Comparison of ENCODE assay signal across 1 fruit fly cellular context in genomic region chr2L:22169044-22169515, dm6.
TF ChIP-seq lines count a peak whose summit lies in the region.

Clamp (minus strand) TSS chr2L:22169143.

TF ChIP-seq in whole organism, embryonic, 481 proteins besides CTCF, POLR2A, EP300 and RAD21 (continued from another document and continues in another):
- TF ChIP-seq Lhr (GFP tag; optimal IDR thresholded peaks at IDR 0.05; lab: Kevin White, UChicago) (peak; percentile 98), lmd (GFP tag; IDR thresholded peaks at IDR 0.05; lab: Robert Waterston, UW) (no peak), CG8359 (GFP tag; optimal IDR thresholded peaks at IDR 0.05; lab: Kevin White, UChicago; ENCODE audit: borderline replicate concordance) (no peak), CG11093 (GFP tag; IDR thresholded peaks at IDR 0.05; lab: Robert Waterston, UW) (no peak), Ravus (GFP tag; IDR thresholded peaks at IDR 0.05; lab: Robert Waterston, UW) (no peak), CG11504 (tag; optimal IDR thresholded peaks at IDR 0.05; lab: Kevin White, UChicago) (no peak), CG17612 (GFP tag; IDR thresholded peaks at IDR 0.05; lab: Robert Waterston, UW) (no peak), crc (GFP tag; optimal IDR thresholded peaks at IDR 0.05; lab: Kevin White, UChicago) (no peak), CG15601 (tag; optimal IDR thresholded peaks at IDR 0.05; lab: Kevin White, UChicago) (peak; percentile 10), CG3281 (GFP tag; optimal IDR thresholded peaks at IDR 0.05; lab: Kevin White, UChicago) (no peak), ssp (GFP tag; IDR thresholded peaks at IDR 0.05; lab: Robert Waterston, UW) (peak; percentile 100), sens-2 (GFP tag; IDR thresholded peaks at IDR 0.05; lab: Robert Waterston, UW) (no peak), sob (GFP tag; IDR thresholded peaks at IDR 0.05; lab: Robert Waterston, UW) (0 out of 2 replicates have a peak, but pooled peaks have one; percentile 25), Sin3A (optimal IDR thresholded peaks at IDR 0.05; lab: Kevin White, UChicago) (no peak), GATAe (GFP tag; conservative IDR thresholded peaks at IDR 0.05; lab: Robert Waterston, UW) (no peak), CG17361 (GFP tag; IDR thresholded peaks at IDR 0.05; lab: Robert Waterston, UW) (peak; percentile 42; the same call in 2 of the 3 replicates), CG9437 (GFP tag; optimal IDR thresholded peaks at IDR 0.05; lab: Kevin White, UChicago) (no peak), ind (GFP tag; optimal IDR thresholded peaks at IDR 0.05; lab: Kevin White, UChicago) (no peak), CG7987 (GFP tag; optimal IDR thresholded peaks at IDR 0.05; lab: Kevin White, UChicago) (no peak), Hr39 (optimal IDR thresholded peaks at IDR 0.05; lab: Kevin White, UChicago) (no peak), Dek (tag; optimal IDR thresholded peaks at IDR 0.05; lab: Kevin White, UChicago) (no peak), dan (GFP tag; IDR thresholded peaks at IDR 0.05; lab: Robert Waterston, UW) (no peak), CG6175 (GFP tag; IDR thresholded peaks at IDR 0.05; lab: Robert Waterston, UW) (no peak), MTF-1 (GFP tag; optimal IDR thresholded peaks at IDR 0.05; lab: Kevin White, UChicago; ENCODE audit: borderline replicate concordance) (no peak), grau (tag; optimal IDR thresholded peaks at IDR 0.05; lab: Kevin White, UChicago) (peak; percentile 62), bbx (GFP tag; IDR thresholded peaks at IDR 0.05; lab: Robert Waterston, UW; ENCODE audit: partially characterized antibody) (no peak), CG16863 (GFP tag; optimal IDR thresholded peaks at IDR 0.05; lab: Kevin White, UChicago) (no peak), sc (optimal IDR thresholded peaks at IDR 0.05; lab: Kevin White, UChicago) (no peak), sc (GFP tag; optimal IDR thresholded peaks at IDR 0.05; lab: Kevin White, UChicago) (no peak), Lpt (GFP tag; optimal IDR thresholded peaks at IDR 0.05; lab: Kevin White, UChicago) (no peak), Six4 (GFP tag; optimal IDR thresholded peaks at IDR 0.05; lab: Kevin White, UChicago) (no peak), Elba2 (GFP tag; optimal IDR thresholded peaks at IDR 0.05; lab: Kevin White, UChicago) (no peak), CG1024 (GFP tag; IDR thresholded peaks at IDR 0.05; lab: Robert Waterston, UW) (peak; percentile 99), kah (GFP tag; optimal IDR thresholded peaks at IDR 0.05; lab: Kevin White, UChicago) (no peak), sr (GFP tag; IDR thresholded peaks at IDR 0.05; lab: Robert Waterston, UW) (no peak), slp2 (GFP tag; optimal IDR thresholded peaks at IDR 0.05; lab: Kevin White, UChicago) (peak; percentile 9), kni (GFP tag; optimal IDR thresholded peaks at IDR 0.05; lab: Kevin White, UChicago) (no peak), ap (GFP tag; IDR thresholded peaks at IDR 0.05; lab: Robert Waterston, UW) (no peak), Hmr (GFP tag; optimal IDR thresholded peaks at IDR 0.05; lab: Kevin White, UChicago) (peak; percentile 71), Ssrp (tag; optimal IDR thresholded peaks at IDR 0.05; lab: Kevin White, UChicago) (no peak), CG8924 (tag; optimal IDR thresholded peaks at IDR 0.05; lab: Kevin White, UChicago) (peak; percentile 65), disco-r (GFP tag; optimal IDR thresholded peaks at IDR 0.05; lab: Kevin White, UChicago) (no peak), Rfx (GFP tag; IDR thresholded peaks at IDR 0.05; lab: Robert Waterston, UW) (no peak), sqz (GFP tag; optimal IDR thresholded peaks at IDR 0.05; lab: Kevin White, UChicago) (no peak), Ptx1 (GFP tag; IDR thresholded peaks at IDR 0.05; lab: Robert Waterston, UW) (no peak), Abd-B (GFP tag; optimal IDR thresholded peaks at IDR 0.05; lab: Kevin White, UChicago) (no peak), CG9215 (GFP tag; IDR thresholded peaks at IDR 0.05; lab: Robert Waterston, UW) (no peak), D19A (tag; optimal IDR thresholded peaks at IDR 0.05; lab: Kevin White, UChicago) (no peak), Asciz (GFP tag; optimal IDR thresholded peaks at IDR 0.05; lab: Kevin White, UChicago) (no peak), ato (GFP tag; IDR thresholded peaks at IDR 0.05; lab: Robert Waterston, UW; ENCODE audit: partially characterized antibody) (no peak), toy (GFP tag; IDR thresholded peaks at IDR 0.05; lab: Robert Waterston, UW) (no peak), Bgb (GFP tag; IDR thresholded peaks at IDR 0.05; lab: Robert Waterston, UW; ENCODE audit: partially characterized antibody) (peak; percentile 12; the same call in 1 of the 2 replicates), CG32772 (GFP tag; IDR thresholded peaks at IDR 0.05; lab: Robert Waterston, UW) (no peak), CG7357 (GFP tag; IDR thresholded peaks at IDR 0.05; lab: Robert Waterston, UW) (peak; percentile 96), nerfin-1 (tag; optimal IDR thresholded peaks at IDR 0.05; lab: Kevin White, UChicago) (peak; percentile 18), CG13287 (GFP tag; IDR thresholded peaks at IDR 0.05; lab: Robert Waterston, UW; ENCODE audit: partially characterized antibody) (no peak), salm (tag; optimal IDR thresholded peaks at IDR 0.05; lab: Kevin White, UChicago) (no peak), Meics (GFP tag; optimal IDR thresholded peaks at IDR 0.05; lab: Kevin White, UChicago) (no peak), CG14441 (GFP tag; IDR thresholded peaks at IDR 0.05; lab: Robert Waterston, UW) (no peak), CG6765 (GFP tag; optimal IDR thresholded peaks at IDR 0.05; lab: Kevin White, UChicago) (no peak), pros (GFP tag; optimal IDR thresholded peaks at IDR 0.05; lab: Kevin White, UChicago) (no peak), MBD-R2 (GFP tag; IDR thresholded peaks at IDR 0.05; lab: Robert Waterston, UW) (peak; percentile 46), chif (GFP tag; optimal IDR thresholded peaks at IDR 0.05; lab: Kevin White, UChicago) (no peak), CG6791 (GFP tag; IDR thresholded peaks at IDR 0.05; lab: Robert Waterston, UW; ENCODE audit: partially characterized antibody) (0 out of 3 replicates have a peak, but pooled peaks have one; percentile 7), CG10431 (GFP tag; optimal IDR thresholded peaks at IDR 0.05; lab: Kevin White, UChicago) (no peak), CG14965 (GFP tag; optimal IDR thresholded peaks at IDR 0.05; lab: Kevin White, UChicago; ENCODE audit: borderline replicate concordance) (no peak), Xbp1 (GFP tag; optimal IDR thresholded peaks at IDR 0.05; lab: Kevin White, UChicago) (peak; percentile 16), CG12071 (GFP tag; optimal IDR thresholded peaks at IDR 0.05; lab: Kevin White, UChicago) (no peak), CG8290 (GFP tag; optimal IDR thresholded peaks at IDR 0.05; lab: Kevin White, UChicago) (peak; percentile 72), CG8290 (tag; optimal IDR thresholded peaks at IDR 0.05; lab: Kevin White, UChicago) (peak; percentile 27 to 50), CG3726 (GFP tag; IDR thresholded peaks at IDR 0.05; lab: Robert Waterston, UW) (no peak), cwo (GFP tag; optimal IDR thresholded peaks at IDR 0.05; lab: Kevin White, UChicago) (no peak), CG12236 (GFP tag; optimal IDR thresholded peaks at IDR 0.05; lab: Kevin White, UChicago) (no peak), unpg (GFP tag; optimal IDR thresholded peaks at IDR 0.05; lab: Kevin White, UChicago) (no peak), Dbx (GFP tag; IDR thresholded peaks at IDR 0.05; lab: Robert Waterston, UW) (no peak), MESR4 (GFP tag; optimal IDR thresholded peaks at IDR 0.05; lab: Kevin White, UChicago) (peak; percentile 46), Antp (GFP tag; optimal IDR thresholded peaks at IDR 0.05; lab: Kevin White, UChicago) (no peak), CG10147 (GFP tag; optimal IDR thresholded peaks at IDR 0.05; lab: Kevin White, UChicago) (no peak), sens (GFP tag; lab: Kevin White, UChicago) (no peak), CG32767 (GFP tag; IDR thresholded peaks at IDR 0.05; lab: Robert Waterston, UW) (no peak), stc (GFP tag; IDR thresholded peaks at IDR 0.05; lab: Robert Waterston, UW) (no peak), pfk (GFP tag; optimal IDR thresholded peaks at IDR 0.05; lab: Kevin White, UChicago) (peak; percentile 54), B-H2 (GFP tag; optimal IDR thresholded peaks at IDR 0.05; lab: Kevin White, UChicago) (no peak), chm (GFP tag; IDR thresholded peaks at IDR 0.05; lab: Robert Waterston, UW) (no peak), CG8089 (GFP tag; optimal IDR thresholded peaks at IDR 0.05; lab: Kevin White, UChicago) (peak; percentile 37), fd96Cb (tag; optimal IDR thresholded peaks at IDR 0.05; lab: Kevin White, UChicago) (no peak), CG12659 (GFP tag; optimal IDR thresholded peaks at IDR 0.05; lab: Kevin White, UChicago) (peak; percentile 62), CG17829 (tag; optimal IDR thresholded peaks at IDR 0.05; lab: Kevin White, UChicago) (peak; percentile 20), nerfin-2 (GFP tag; IDR thresholded peaks at IDR 0.05; lab: Robert Waterston, UW; ENCODE audit: partially characterized antibody) (no peak), HmgD (GFP tag; optimal IDR thresholded peaks at IDR 0.05; lab: Kevin White, UChicago) (no peak), CG10274 (GFP tag; optimal IDR thresholded peaks at IDR 0.05; lab: Kevin White, UChicago) (no peak), CG15514 (GFP tag; optimal IDR thresholded peaks at IDR 0.05; lab: Kevin White, UChicago) (peak; percentile 94), Atf6 (GFP tag; IDR thresholded peaks at IDR 0.05; lab: Robert Waterston, UW) (no peak), CG11398 (GFP tag; optimal IDR thresholded peaks at IDR 0.05; lab: Kevin White, UChicago) (no peak), CG34224 (GFP tag; IDR thresholded peaks at IDR 0.05; lab: Robert Waterston, UW; ENCODE audit: partially characterized antibody) (no peak), schlank (tag; optimal IDR thresholded peaks at IDR 0.05; lab: Kevin White, UChicago) (no peak), CG2712 (tag; optimal IDR thresholded peaks at IDR 0.05; lab: Kevin White, UChicago) (peak; percentile 36), jigr1 (GFP tag; IDR thresholded peaks at IDR 0.05; lab: Robert Waterston, UW) (no peak), row (GFP tag; IDR thresholded peaks at IDR 0.05; lab: Robert Waterston, UW) (peak; percentile 82), bab2 (GFP tag; optimal IDR thresholded peaks at IDR 0.05; lab: Kevin White, UChicago) (no peak), Gsc (GFP tag; IDR thresholded peaks at IDR 0.05; lab: Robert Waterston, UW) (no peak), CG30431 (GFP tag; optimal IDR thresholded peaks at IDR 0.05; lab: Kevin White, UChicago) (no peak), Med (GFP tag; lab: Kevin White, UChicago) (peak; percentile 76), h (optimal IDR thresholded peaks at IDR 0.05; lab: Kevin White, UChicago) (no peak), CG2116 (GFP tag; optimal IDR thresholded peaks at IDR 0.05; lab: Kevin White, UChicago) (peak; percentile 18), zen (tag; optimal IDR thresholded peaks at IDR 0.05; lab: Kevin White, UChicago) (peak; percentile 58), otp (GFP tag; IDR thresholded peaks at IDR 0.05; lab: Robert Waterston, UW) (no peak), Neu2 (GFP tag; optimal IDR thresholded peaks at IDR 0.05; lab: Kevin White, UChicago; ENCODE audit: borderline replicate concordance) (no peak), CG33213 (GFP tag; optimal IDR thresholded peaks at IDR 0.05; lab: Kevin White, UChicago) (peak; percentile 89), Sry-δ (GFP tag; optimal IDR thresholded peaks at IDR 0.05; lab: Kevin White, UChicago) (peak; percentile 43), CG6654 (GFP tag; optimal IDR thresholded peaks at IDR 0.05; lab: Kevin White, UChicago) (no peak), B-H1 (GFP tag; IDR thresholded peaks at IDR 0.05; lab: Robert Waterston, UW) (no peak), CG10543 (GFP tag; optimal IDR thresholded peaks at IDR 0.05; lab: Kevin White, UChicago) (no peak), twi (tag; optimal IDR thresholded peaks at IDR 0.05; lab: Kevin White, UChicago) (no peak), CG5180 (GFP tag; optimal IDR thresholded peaks at IDR 0.05; lab: Kevin White, UChicago) (no peak), CG4404 (GFP tag; IDR thresholded peaks at IDR 0.05; lab: Robert Waterston, UW) (no peak), Hand (GFP tag; optimal IDR thresholded peaks at IDR 0.05; lab: Kevin White, UChicago) (no peak), zen2 (GFP tag; IDR thresholded peaks at IDR 0.05; lab: Robert Waterston, UW; ENCODE audit: partially characterized antibody) (no peak), amos (GFP tag; IDR thresholded peaks at IDR 0.05; lab: Robert Waterston, UW; ENCODE audit: partially characterized antibody) (peak; percentile 26; the same call in 1 of the 2 replicates), ash1 (GFP tag; optimal IDR thresholded peaks at IDR 0.05; lab: Kevin White, UChicago) (no peak), CkIIα-i1 (GFP tag; IDR thresholded peaks at IDR 0.05; lab: Robert Waterston, UW) (no peak), Gug (GFP tag; IDR thresholded peaks at IDR 0.05; lab: Robert Waterston, UW) (no peak), Hr3 (GFP tag; optimal IDR thresholded peaks at IDR 0.05; lab: Kevin White, UChicago) (no peak), CG4360 (GFP tag; IDR thresholded peaks at IDR 0.05; lab: Robert Waterston, UW) (no peak), CG11723 (GFP tag; optimal IDR thresholded peaks at IDR 0.05; lab: Kevin White, UChicago) (peak; percentile 92), CG14667 (GFP tag; IDR thresholded peaks at IDR 0.05; lab: Robert Waterston, UW) (no peak), ase (GFP tag; IDR thresholded peaks at IDR 0.05; lab: Robert Waterston, UW) (no peak), ttk (GFP tag; IDR thresholded peaks at IDR 0.05; lab: Robert Waterston, UW) (no peak), tio (GFP tag; optimal IDR thresholded peaks at IDR 0.05; lab: Kevin White, UChicago) (no peak), Bdp1 (GFP tag; optimal IDR thresholded peaks at IDR 0.05; lab: Kevin White, UChicago) (no peak), dpn (GFP tag; optimal IDR thresholded peaks at IDR 0.05; lab: Kevin White, UChicago) (no peak), maf-S (GFP tag; optimal IDR thresholded peaks at IDR 0.05; lab: Kevin White, UChicago) (peak; percentile 8), pzg (GFP tag; optimal IDR thresholded peaks at IDR 0.05; lab: Kevin White, UChicago) (peak; percentile 80), CG13624 (GFP tag; optimal IDR thresholded peaks at IDR 0.05; lab: Kevin White, UChicago) (no peak), CG10959 (GFP tag; IDR thresholded peaks at IDR 0.05; lab: Robert Waterston, UW) (no peak), jumu (GFP tag; optimal IDR thresholded peaks at IDR 0.05; lab: Kevin White, UChicago) (no peak), CG4854 (GFP tag; optimal IDR thresholded peaks at IDR 0.05; lab: Kevin White, UChicago) (no peak)
